Worm (Caenorhabditis elegans) whole organism, L1 larva: Measurements from ENCODE around the gene F35F10.13.

ENCODE experiments used
- C04F5.9 ChIP-seq: sonication (generic microtip); optimal IDR thresholded peaks from 2 replicates; lab custom pipeline; 2016; ENCODE audit warnings: missing genetic modification characterization, missing compliant biosample characterization
- F16B12.6 ChIP-seq: fragments of 150-350 bp; optimal IDR thresholded peaks from 2 replicates; lab custom pipeline; 2014; ENCODE audit warnings: missing biosample characterization, missing genetic modification characterization
- ama-1 ChIP-seq: fragments of 150-350 bp; optimal IDR thresholded peaks from 2 replicates; lab custom pipeline; 2014
- blmp-1 ChIP-seq: fragments of 150-350 bp; optimal IDR thresholded peaks from 2 replicates; lab custom pipeline; 2014; ENCODE audit warnings: missing biosample characterization, missing genetic modification characterization
- ceh-82 ChIP-seq, 3 experiments: fragments of 150-350 bp in 1 of 3; sonication (generic microtip) in 2 of 3; optimal IDR thresholded peaks; 2 replicates each; lab custom pipeline; 2014 to 2017; ENCODE audit warnings: missing biosample characterization in 3 of 3, missing genetic modification characterization in 3 of 3
- ces-1 ChIP-seq: fragments of 150-350 bp; optimal IDR thresholded peaks from 2 replicates; lab custom pipeline; 2014; ENCODE audit warnings: missing biosample characterization, missing genetic modification reagents, missing genetic modification characterization
- egl-13 ChIP-seq: sonication (generic microtip); optimal IDR thresholded peaks from 2 replicates; lab custom pipeline; 2016; ENCODE audit warnings: missing genotype, missing genetic modification reagents, missing genetic modification characterization, missing compliant biosample characterization
- elt-3 ChIP-seq, 6 experiments: fragments of 150-350 bp in 1 of 6; sonication (generic microtip); optimal IDR thresholded peaks; 2 replicates each; lab custom pipeline; 2017 to 2018; ENCODE audit warnings: missing biosample characterization in 6 of 6, missing genetic modification characterization in 6 of 6, inconsistent platforms in 1 of 6
- fkh-10 ChIP-seq: sonication (generic microtip); optimal IDR thresholded peaks from 2 replicates; lab custom pipeline; 2017; ENCODE audit warnings: missing biosample characterization, missing genetic modification reagents, missing genetic modification characterization
- hlh-17 ChIP-seq: fragments of 200-800 bp; sonication (Bioruptor generic); optimal IDR thresholded peaks from 2 replicates; lab custom pipeline; 2018; ENCODE audit warnings: missing genetic modification characterization, mild to moderate bottlenecking, missing compliant biosample characterization, moderate library complexity, borderline replicate concordance
- hlh-4 ChIP-seq: sonication (generic microtip); optimal IDR thresholded peaks from 2 replicates; lab custom pipeline; 2016; ENCODE audit warnings: mild to moderate bottlenecking, missing genetic modification characterization, missing compliant biosample characterization
- hpl-2 ChIP-seq: fragments of 150-350 bp; optimal IDR thresholded peaks from 2 replicates; lab custom pipeline; 2014; ENCODE audit warnings: missing biosample characterization, missing genetic modification reagents, missing genetic modification characterization
- jun-1 ChIP-seq: fragments of 150-350 bp; optimal IDR thresholded peaks from 2 replicates; lab custom pipeline; 2014; ENCODE audit warnings: missing biosample characterization, missing genetic modification reagents, missing genetic modification characterization
- lin-14 ChIP-seq: fragments of 200-800 bp; sonication (Bioruptor generic); optimal IDR thresholded peaks from 2 replicates; lab custom pipeline; 2018; ENCODE audit warnings: mild to moderate bottlenecking, missing genetic modification characterization, moderate library complexity, missing compliant biosample characterization
- lin-15B ChIP-seq: fragments of 150-350 bp; sonication (generic microtip); optimal IDR thresholded peaks from 3 replicates; lab custom pipeline; 2014; ENCODE audit warnings: missing biosample characterization, missing genetic modification characterization
- mab-9 ChIP-seq: fragments of 200-800 bp; sonication (Bioruptor generic); IDR thresholded peaks from 2 replicates; pipeline ENCODE4 v1.3.6; 2022; ENCODE audit warnings: missing genetic modification reagents, missing genetic modification characterization, missing compliant biosample characterization
- nhr-237 ChIP-seq: fragments of 150-350 bp; optimal IDR thresholded peaks from 2 replicates; lab custom pipeline; 2014; ENCODE audit warnings: missing biosample characterization, missing genetic modification characterization
- nhr-76 ChIP-seq: sonication (generic microtip); optimal IDR thresholded peaks from 2 replicates; lab custom pipeline; 2017; ENCODE audit warnings: missing biosample characterization, missing genetic modification characterization
- nhr-77 ChIP-seq: fragments of 150-350 bp; optimal IDR thresholded peaks from 2 replicates; lab custom pipeline; 2014; ENCODE audit warnings: missing biosample characterization, missing genetic modification characterization
- nhr-84 ChIP-seq: sonication (generic microtip); optimal IDR thresholded peaks from 2 replicates; lab custom pipeline; 2017; ENCODE audit warnings: missing biosample characterization, missing genetic modification characterization
- nhr-85 ChIP-seq: sonication (generic microtip); peaks from one replicate; lab custom pipeline; 2016; ENCODE audit warnings: missing genetic modification characterization, inconsistent platforms, missing compliant biosample characterization
- pax-3 ChIP-seq: fragments of 200-800 bp; sonication (Bioruptor generic); optimal IDR thresholded peaks from 2 replicates; lab custom pipeline; 2018; ENCODE audit warnings: mild to moderate bottlenecking, missing genetic modification characterization, moderate library complexity, missing compliant biosample characterization
- rnt-1 ChIP-seq: sonication (generic microtip); optimal IDR thresholded peaks from 2 replicates; lab custom pipeline; 2016; ENCODE audit warnings: mild to moderate bottlenecking, missing genetic modification characterization, moderate library complexity, missing compliant biosample characterization
- skn-1 ChIP-seq: fragments of 150-350 bp; optimal IDR thresholded peaks from 2 replicates; lab custom pipeline; 2014; ENCODE audit warnings: missing biosample characterization, missing genetic modification characterization
- snpc-4 ChIP-seq: fragments of 150-350 bp; optimal IDR thresholded peaks from 2 replicates; lab custom pipeline; 2014; ENCODE audit warnings: missing biosample characterization, missing genetic modification characterization
- snu-23 ChIP-seq: sonication (generic microtip); optimal IDR thresholded peaks from 2 replicates; lab custom pipeline; 2016; ENCODE audit warnings: missing genetic modification characterization, missing compliant biosample characterization
- sox-4 ChIP-seq: sonication (generic microtip); optimal IDR thresholded peaks from 2 replicates; lab custom pipeline; 2016; ENCODE audit warnings: missing genetic modification characterization, missing compliant biosample characterization
- sup-37 ChIP-seq: fragments of 200-800 bp; sonication (Bioruptor generic); optimal IDR thresholded peaks from 2 replicates; lab custom pipeline; 2018; ENCODE audit warnings: mild to moderate bottlenecking, missing genetic modification characterization, missing compliant biosample characterization
- swsn-7 ChIP-seq: sonication (generic microtip); optimal IDR thresholded peaks from 2 replicates; lab custom pipeline; 2016; ENCODE audit warnings: missing genetic modification characterization, missing compliant biosample characterization
- tlp-1 ChIP-seq: fragments of 150-350 bp; optimal IDR thresholded peaks from 2 replicates; lab custom pipeline; 2014; ENCODE audit warnings: missing biosample characterization, missing genetic modification characterization
- vab-15 ChIP-seq: sonication (generic microtip); optimal IDR thresholded peaks from 2 replicates; lab custom pipeline; 2017; ENCODE audit warnings: missing genotype, mild to moderate bottlenecking, missing genetic modification characterization, missing compliant biosample characterization
- xbp-1 ChIP-seq: sonication (generic microtip); optimal IDR thresholded peaks from 2 replicates; lab custom pipeline; 2016; ENCODE audit warnings: missing genetic modification characterization, missing compliant biosample characterization

The F35F10.13 gene

DNA sequence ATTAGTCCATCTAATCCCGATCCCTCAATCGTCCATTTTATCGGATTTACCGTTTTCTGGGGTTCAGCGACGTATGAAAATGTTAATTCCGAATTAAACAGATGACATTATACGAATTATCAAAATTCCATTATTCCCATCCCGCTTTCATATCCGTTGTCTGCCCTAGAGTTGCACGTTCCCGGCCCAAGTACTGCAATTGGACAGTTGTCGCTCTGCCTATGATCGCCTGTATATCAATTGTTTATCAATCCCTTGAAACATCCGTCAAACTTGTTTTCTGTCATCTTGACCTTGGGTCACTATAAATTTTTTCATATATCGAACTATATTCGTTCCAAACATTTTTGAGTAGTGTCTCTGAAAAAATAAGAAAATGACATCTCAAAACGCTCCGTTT lies 39.4 kb upstream of the F35F10.13 start, which contains the start of gene C04E12.5:
Gene C04E12.5 (plus strand): TSS at position 301 of the 400 bp plus-strand sequence.
- TF ChIP-seq nhr-237 (no peak), egl-13 (tag; lab: Kevin White, UChicago) (no peak), nhr-76 (no peak), vab-15 (tag; lab: Kevin White, UChicago) (no peak), nhr-84 (tag; lab: Kevin White, UChicago) (no peak), fkh-10 (GFP tag; lab: Kevin White, UChicago) (no peak)

DNA sequence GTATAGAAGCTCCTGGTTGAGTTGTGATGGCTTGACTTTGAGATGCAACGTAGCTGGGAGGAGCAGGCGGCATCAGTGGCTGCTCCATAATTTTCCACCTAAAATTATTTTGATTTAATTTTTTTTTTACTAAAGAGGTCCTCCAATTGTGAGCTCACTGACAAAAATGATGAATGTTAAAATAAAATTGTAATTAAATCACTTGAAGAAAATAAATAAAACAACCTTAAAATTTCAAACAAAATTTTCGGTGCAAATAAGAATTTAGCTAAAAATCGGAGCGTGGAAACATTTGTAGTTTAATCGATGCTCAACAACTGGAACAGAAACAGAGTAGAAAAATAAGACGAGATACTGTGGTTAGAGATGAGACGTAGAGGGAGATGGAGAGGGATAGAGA lies 38.2 kb upstream of the F35F10.13 start, which contains the start of gene scrm-3:
Gene scrm-3 (minus strand): TSS at position 101 of the 400 bp plus-strand sequence.
- no peak for TF ChIP-seq pax-3 (tag; lab: Kevin White, UChicago)
- TF ChIP-seq ama-1 (lab: Kevin White, UChicago) = no peak
- no peak for TF ChIP-seq mab-9
- TF ChIP-seq ces-1 (GFP tag; lab: Kevin White, UChicago) = no peak
- TF ChIP-seq sup-37 (GFP tag; lab: Kevin White, UChicago) = no peak
- TF ChIP-seq hpl-2 = no peak
- TF ChIP-seq snu-23 (GFP tag; lab: Kevin White, UChicago) = no peak
- TF ChIP-seq vab-15 (tag; lab: Kevin White, UChicago) = no peak
- TF ChIP-seq, all 84 proteins: peak for 0

DNA sequence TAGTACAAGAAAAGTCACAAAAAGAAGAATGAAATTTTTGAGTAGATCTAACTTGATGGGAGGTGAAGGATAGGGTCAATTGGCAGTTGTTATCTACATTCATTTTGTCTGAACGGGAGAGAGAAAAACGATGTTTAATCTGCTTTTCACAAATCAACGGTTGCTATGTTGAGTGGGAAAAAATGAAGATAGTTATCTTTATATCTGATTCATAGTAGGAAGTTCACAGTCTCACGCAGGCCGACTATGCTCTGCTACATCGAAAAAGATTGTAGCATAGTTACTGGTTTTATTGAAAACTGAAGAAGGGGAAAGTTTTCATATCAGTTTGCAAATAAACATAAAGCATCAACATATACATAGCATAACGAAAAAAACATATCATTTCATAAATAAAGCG lies 36.7 kb upstream of the F35F10.13 start:
- TF ChIP-seq lin-14 (GFP tag; lab: Kevin White, UChicago) (peak; percentile 13), hlh-17 (GFP tag; lab: Kevin White, UChicago) (no peak), nhr-85 (peak; percentile 67)

DNA sequence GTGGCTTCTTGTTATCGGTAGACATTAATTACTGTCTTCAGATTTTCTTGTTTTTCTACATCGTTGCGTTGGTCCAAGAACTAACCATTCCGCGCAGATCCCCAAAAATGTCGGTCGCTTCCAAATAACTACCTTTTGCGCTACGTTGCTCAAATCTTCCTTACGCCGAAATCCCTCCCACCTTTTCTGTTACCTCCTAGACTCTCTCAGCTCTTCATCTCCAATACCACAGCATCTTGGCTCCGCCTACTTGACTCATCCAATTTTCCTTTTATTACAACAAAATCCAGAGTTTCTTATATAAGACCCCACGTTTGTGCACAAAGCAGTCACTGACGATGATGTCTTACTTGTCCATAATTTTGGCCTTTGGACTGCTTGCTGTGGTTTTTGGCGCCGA lies 34.0 kb upstream of the F35F10.13 start, which contains the start of gene C17B7.12:
Gene C17B7.12 (plus strand): TSS at position 301 of the 400 bp plus-strand sequence.
- TF ChIP-seq hlh-4 (tag; lab: Kevin White, UChicago) (no peak), tlp-1 (tag; lab: Kevin White, UChicago) (no peak), fkh-10 (GFP tag; lab: Kevin White, UChicago) (no peak)

DNA sequence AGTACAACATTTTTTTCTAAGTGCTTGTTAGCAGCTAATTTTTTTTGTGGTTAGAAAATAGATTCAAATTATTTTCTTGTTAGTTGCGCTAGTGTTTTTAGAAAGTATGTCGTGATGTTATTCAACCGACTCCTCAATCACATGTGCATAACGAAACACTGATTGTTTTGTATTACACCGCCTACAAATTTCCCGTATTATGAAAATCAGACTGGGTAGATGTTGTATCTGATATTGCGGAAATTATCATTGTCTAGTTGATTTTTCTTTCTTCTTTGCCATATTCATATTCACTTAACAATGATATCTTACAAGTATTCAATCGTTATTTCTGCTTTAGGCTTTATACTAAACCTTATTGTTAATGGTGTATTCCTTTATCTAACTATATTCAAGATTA lies 32.4 kb upstream of the F35F10.13 start, which contains the start of gene str-63:
Gene str-63 (plus strand): TSS at position 301 of the 400 bp plus-strand sequence.
- no peak for TF ChIP-seq rnt-1
- no peak for TF ChIP-seq nhr-237
- no peak for TF ChIP-seq elt-3 (tag; optimal IDR thresholded peaks at IDR 0.05; lab: Kevin White, UChicago)
- no peak for TF ChIP-seq ceh-82 (tag; optimal IDR thresholded peaks at IDR 0.05; lab: Kevin White, UChicago)
- TF ChIP-seq blmp-1 (tag; lab: Kevin White, UChicago) = no peak
- no peak for TF ChIP-seq swsn-7 (tag; lab: Kevin White, UChicago)
- no peak for TF ChIP-seq skn-1 (tag; lab: Kevin White, UChicago)
- no peak for TF ChIP-seq lin-15B
- no peak for TF ChIP-seq sup-37 (GFP tag; lab: Kevin White, UChicago)
- no peak for TF ChIP-seq nhr-77 (tag; lab: Kevin White, UChicago)
- no peak for TF ChIP-seq mab-9
- no peak for TF ChIP-seq sox-4
- no peak for TF ChIP-seq jun-1 (tag; lab: Kevin White, UChicago)
- TF ChIP-seq C04F5.9 (tag; lab: Kevin White, UChicago) = no peak
- no peak for TF ChIP-seq xbp-1 (tag; lab: Kevin White, UChicago)
- no peak for TF ChIP-seq F16B12.6 (tag; lab: Kevin White, UChicago)
- no peak for TF ChIP-seq hlh-17 (GFP tag; lab: Kevin White, UChicago)
- TF ChIP-seq nhr-84 (tag; lab: Kevin White, UChicago) = no peak

DNA sequence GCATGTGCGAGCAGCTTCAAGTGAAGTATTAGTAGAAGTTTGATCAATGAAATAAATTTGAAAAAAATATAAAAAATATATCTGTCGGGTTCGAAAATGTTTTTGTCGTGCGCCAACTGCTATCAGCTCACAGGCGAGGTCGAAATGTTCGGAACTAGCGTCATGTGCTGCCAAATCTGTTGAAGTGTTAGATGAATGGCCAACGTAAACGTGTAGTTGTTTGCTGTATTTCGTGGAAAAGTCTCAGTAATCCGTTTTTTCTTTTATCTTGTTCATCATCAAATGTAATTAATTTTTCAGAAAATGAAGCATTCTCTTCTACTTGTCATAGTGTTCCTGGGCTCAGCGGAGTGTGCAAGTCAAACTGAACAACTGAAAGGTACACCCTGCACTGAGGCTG lies 31.0 kb upstream of the F35F10.13 start, which contains the start of gene C17B7.15:
Gene C17B7.15 (plus strand): TSS at position 301 of the 400 bp plus-strand sequence.
- TF ChIP-seq snpc-4 (tag; lab: Kevin White, UChicago) (no peak), lin-14 (GFP tag; lab: Kevin White, UChicago) (peak; percentile 12)
